Fruit fly (Drosophila melanogaster) whole organism, pupa: ENCODE results near the gene CG31688.
A peak's percentile ranks its signal among the peaks of the same experiment; 100 is the strongest.

ENCODE experiments used
- CG10348 ChIP-seq: fragments of 200-800 bp; sonication (Bioruptor generic); IDR thresholded peaks from 2 replicates; pipeline ENCODE4 v1.3.6; 2022; ENCODE audit warnings: missing biosample characterization, missing genetic modification characterization
- CG12605 ChIP-seq: fragments of 200-800 bp; sonication (Bioruptor generic); IDR thresholded peaks from 2 replicates; pipeline ENCODE4 v1.3.6; 2022; ENCODE audit warnings: missing biosample characterization, missing genetic modification characterization
- CG13204 ChIP-seq: fragments of 200-800 bp; sonication (Bioruptor generic); optimal IDR thresholded peaks from 2 replicates; lab custom pipeline; 2018; ENCODE audit warnings: missing biosample characterization, mild to moderate bottlenecking, missing genetic modification characterization, moderate library complexity
- CG14655 ChIP-seq: fragments of 200-800 bp; sonication (Bioruptor generic); optimal IDR thresholded peaks from 3 replicates; lab custom pipeline; 2017; ENCODE audit warnings: mild to moderate bottlenecking, missing biosample characterization, missing genetic modification reagents, missing genetic modification characterization
- CG15710 ChIP-seq: fragments of 200-800 bp; sonication (Bioruptor generic); optimal IDR thresholded peaks from 2 replicates; lab custom pipeline; 2018; ENCODE audit warnings: missing biosample characterization, mild to moderate bottlenecking, missing genetic modification characterization, moderate library complexity
- CG17806 ChIP-seq: fragments of 200-800 bp; sonication (Bioruptor generic); optimal IDR thresholded peaks from 2 replicates; lab custom pipeline; 2018; ENCODE audit warnings: missing biosample characterization, mild to moderate bottlenecking, missing genetic modification characterization, moderate library complexity
- CG32121 ChIP-seq: fragments of 200-800 bp; sonication (Bioruptor generic); IDR thresholded peaks from 2 replicates; pipeline ENCODE4 v1.3.6; 2022; ENCODE audit warnings: missing biosample characterization, missing genetic modification characterization
- CG34367 ChIP-seq: fragments of 200-800 bp; sonication (Bioruptor generic); optimal IDR thresholded peaks from 2 replicates; lab custom pipeline; 2018; ENCODE audit warnings: missing biosample characterization, mild to moderate bottlenecking, missing genetic modification characterization
- CG4496 ChIP-seq: fragments of 200-800 bp; sonication (Bioruptor generic); IDR thresholded peaks from 3 replicates; pipeline ENCODE4 v1.3.6; 2022; ENCODE audit warnings: missing biosample characterization, missing genetic modification characterization
- CG8159 ChIP-seq: fragments of 200-800 bp; sonication (Bioruptor generic); optimal IDR thresholded peaks from 3 replicates; lab custom pipeline; 2018; ENCODE audit warnings: missing biosample characterization, mild to moderate bottlenecking, missing genetic modification characterization, moderate library complexity
- CG8301 ChIP-seq: fragments of 200-800 bp; sonication (Bioruptor generic); optimal IDR thresholded peaks from 2 replicates; lab custom pipeline; 2018; ENCODE audit warnings: missing biosample characterization, mild to moderate bottlenecking, missing genetic modification characterization
- CG9948 ChIP-seq: fragments of 200-800 bp; sonication (Bioruptor generic); optimal IDR thresholded peaks from 2 replicates; lab custom pipeline; 2018; ENCODE audit warnings: missing biosample characterization, mild to moderate bottlenecking, missing genetic modification characterization, moderate library complexity
- D1 ChIP-seq: fragments of 200-800 bp; sonication (Bioruptor generic); optimal IDR thresholded peaks from 2 replicates; lab custom pipeline; 2018; ENCODE audit warnings: missing biosample characterization, mild to moderate bottlenecking, missing genetic modification characterization, moderate library complexity
- EcR ChIP-seq: fragments of 200-800 bp; sonication (Bioruptor generic); optimal IDR thresholded peaks from 3 replicates; lab custom pipeline; 2019; ENCODE audit warnings: missing biosample characterization, missing genetic modification characterization, mild to moderate bottlenecking, moderate library complexity, missing genetic modification reagents
- Ets98B ChIP-seq: fragments of 200-800 bp; sonication (Bioruptor generic); IDR thresholded peaks from 2 replicates; pipeline ENCODE4 v1.3.6; 2022; ENCODE audit warnings: missing biosample characterization, missing genetic modification characterization
- Pif1A ChIP-seq: fragments of 200-800 bp; sonication (Bioruptor generic); optimal IDR thresholded peaks from 3 replicates; lab custom pipeline; 2016; ENCODE audit warnings: missing biosample characterization, missing genetic modification characterization
- Pif1B ChIP-seq: fragments of 200-800 bp; sonication (Bioruptor generic); optimal IDR thresholded peaks from 3 replicates; lab custom pipeline; 2016; ENCODE audit warnings: missing biosample characterization, missing genetic modification characterization
- Snoo ChIP-seq: fragments of 200-800 bp; sonication (Bioruptor generic); optimal IDR thresholded peaks from 3 replicates; lab custom pipeline; 2017; ENCODE audit warnings: missing biosample characterization, mild to moderate bottlenecking, missing genetic modification characterization, inconsistent platforms
- fd96Ca ChIP-seq: fragments of 200-800 bp; sonication (Bioruptor generic); IDR thresholded peaks from 3 replicates; pipeline ENCODE4 v1.3.6; 2022; ENCODE audit warnings: missing biosample characterization, missing genetic modification characterization
- gl ChIP-seq: fragments of 200-800 bp; sonication (Bioruptor generic); optimal IDR thresholded peaks from 2 replicates; lab custom pipeline; 2018; ENCODE audit warnings: missing biosample characterization, mild to moderate bottlenecking, missing genetic modification characterization
- rn ChIP-seq: fragments of 200-800 bp; sonication (Bioruptor generic); IDR thresholded peaks from 2 replicates; pipeline ENCODE4 v1.3.6; 2022; ENCODE audit warnings: missing biosample characterization, missing genetic modification characterization

Gene CG31688

dm6 chr2L:20425854-20426396 lies at the start of gene CG31688:
Gene CG31688, plus strand, starts transcription at chr2L:20426199.
- TF ChIP-seq Pif1A: no peak
- no peak for TF ChIP-seq EcR (GFP tag; lab: Kevin White, UChicago)
- no peak for TF ChIP-seq CG14655 (GFP tag; lab: Kevin White, UChicago)
- TF ChIP-seq CG15710 (tag; lab: Kevin White, UChicago): no peak
- no peak for TF ChIP-seq CG13204 (GFP tag; lab: Kevin White, UChicago)
- no peak for TF ChIP-seq Ets98B (GFP tag; lab: Robert Waterston, UW)
- no peak for TF ChIP-seq CG10348 (GFP tag; lab: Robert Waterston, UW)
- no peak for TF ChIP-seq CG34367
- no peak for TF ChIP-seq CG12605 (GFP tag; lab: Robert Waterston, UW)
- no peak for TF ChIP-seq CG9948 (tag; lab: Kevin White, UChicago)
- no peak for TF ChIP-seq Pif1B (GFP tag; lab: Kevin White, UChicago)
- no peak for TF ChIP-seq CG8159 (tag; lab: Kevin White, UChicago)
- TF ChIP-seq gl (tag; lab: Kevin White, UChicago): no peak
- no peak for TF ChIP-seq D1 (tag; lab: Kevin White, UChicago)
- no peak for TF ChIP-seq CG17806 (tag; lab: Kevin White, UChicago)
- TF ChIP-seq Snoo (tag; lab: Kevin White, UChicago): no peak
- no peak for TF ChIP-seq fd96Ca
- TF ChIP-seq CG4496 (GFP tag; lab: Robert Waterston, UW): no peak
- TF ChIP-seq rn (GFP tag; lab: Robert Waterston, UW): no peak
- no peak for TF ChIP-seq CG8301 (tag; lab: Kevin White, UChicago)
- TF ChIP-seq, all 21 proteins: peak for 0

dm6 chr2L:20381329-20381728 lies 44.7 kb upstream of the CG31688 start:
- TF ChIP-seq Ets98B (GFP tag; lab: Robert Waterston, UW): no peak
- TF ChIP-seq fd96Ca: no peak
- peak; percentile 77 for TF ChIP-seq CG34367
- peak; percentile 70 for TF ChIP-seq Pif1A
- TF ChIP-seq gl (tag; lab: Kevin White, UChicago): peak; percentile 61
- peak; percentile 65 for TF ChIP-seq Pif1B (GFP tag; lab: Kevin White, UChicago)
- no peak for TF ChIP-seq EcR (GFP tag; lab: Kevin White, UChicago)
- peak; percentile 80 for TF ChIP-seq CG14655 (GFP tag; lab: Kevin White, UChicago)
- TF ChIP-seq CG10348 (GFP tag; lab: Robert Waterston, UW): no peak
- TF ChIP-seq CG4496 (GFP tag; lab: Robert Waterston, UW): peak; percentile 69; the same call in 2 of the 3 replicates
- no peak for TF ChIP-seq rn (GFP tag; lab: Robert Waterston, UW)
- peak; percentile 68; the same call in 1 of the 2 replicates for TF ChIP-seq CG12605 (GFP tag; lab: Robert Waterston, UW)
- TF ChIP-seq CG13204 (GFP tag; lab: Kevin White, UChicago): peak; percentile 46
- TF ChIP-seq Snoo (tag; lab: Kevin White, UChicago): no peak
- peak; percentile 84 for TF ChIP-seq CG17806 (tag; lab: Kevin White, UChicago)
- TF ChIP-seq CG8301 (tag; lab: Kevin White, UChicago): peak; percentile 68
- peak; percentile 84 for TF ChIP-seq CG9948 (tag; lab: Kevin White, UChicago)
- TF ChIP-seq CG15710 (tag; lab: Kevin White, UChicago): peak; percentile 78
- TF ChIP-seq CG8159 (tag; lab: Kevin White, UChicago): peak; percentile 85
- TF ChIP-seq CG32121: no peak
- TF ChIP-seq D1 (tag; lab: Kevin White, UChicago): no peak

dm6 chr2L:20382141-20382815 lies 43.7 kb upstream of the CG31688 start, which contains the start of gene CG16798:
Gene CG16798, minus strand, starts transcription at chr2L:20382356.
- no peak for TF ChIP-seq CG15710 (tag; lab: Kevin White, UChicago)
- no peak for TF ChIP-seq CG8159 (tag; lab: Kevin White, UChicago)
- TF ChIP-seq CG8301 (tag; lab: Kevin White, UChicago): no peak
- no peak for TF ChIP-seq CG17806 (tag; lab: Kevin White, UChicago)
- TF ChIP-seq rn (GFP tag; lab: Robert Waterston, UW): no peak
- no peak; the same call in 1 of the 2 replicates for TF ChIP-seq Ets98B (GFP tag; lab: Robert Waterston, UW)
- TF ChIP-seq Snoo (tag; lab: Kevin White, UChicago): no peak
- TF ChIP-seq Pif1B (GFP tag; lab: Kevin White, UChicago): no peak
- no peak for TF ChIP-seq EcR (GFP tag; lab: Kevin White, UChicago)
- TF ChIP-seq CG10348 (GFP tag; lab: Robert Waterston, UW): no peak

dm6 chr2L:20390004-20390403 lies 36.0 kb upstream of the CG31688 start:
- no peak for TF ChIP-seq CG14655 (GFP tag; lab: Kevin White, UChicago)

dm6 chr2L:20397032-20397431 lies 29.0 kb upstream of the CG31688 start:
- TF ChIP-seq CG34367 (no peak), CG12605 (GFP tag; lab: Robert Waterston, UW) (no peak), Ets98B (GFP tag; lab: Robert Waterston, UW) (no peak), CG9948 (tag; lab: Kevin White, UChicago) (no peak), D1 (tag; lab: Kevin White, UChicago) (no peak), CG32121 (no peak), CG4496 (GFP tag; lab: Robert Waterston, UW) (no peak), gl (tag; lab: Kevin White, UChicago) (no peak), Pif1A (no peak), rn (GFP tag; lab: Robert Waterston, UW) (no peak), CG8301 (tag; lab: Kevin White, UChicago) (no peak), CG15710 (tag; lab: Kevin White, UChicago) (no peak)
